Fruit fly (Drosophila melanogaster) Kc167 (cell line): ENCODE data around the gene CG6465.

Experiments used
- Myc ChIP-seq: fragments of >200 bp; optimal IDR thresholded peaks from 2 replicates; lab custom pipeline; 2017; ENCODE audit warnings: missing external identifiers
- Sin3A ChIP-seq: fragments of >200 bp; optimal IDR thresholded peaks from 2 replicates; lab custom pipeline; 2018; ENCODE audit warnings: missing external identifiers
- h ChIP-seq: fragments of >200 bp; optimal IDR thresholded peaks from 3 replicates; lab custom pipeline; 2018; ENCODE audit warnings: missing external identifiers
- insv ChIP-seq: fragments of >200 bp; optimal IDR thresholded peaks from 3 replicates; lab custom pipeline; 2018; ENCODE audit warnings: missing external identifiers
- psq ChIP-seq: fragments of >200 bp; optimal IDR thresholded peaks from 2 replicates; lab custom pipeline; 2017; ENCODE audit warnings: missing external identifiers
- ttk ChIP-seq: sonication (Bioruptor generic); optimal IDR thresholded peaks from 2 replicates; lab custom pipeline; 2017; ENCODE audit warnings: missing external identifiers

- no peak for TF ChIP-seq psq
- TF ChIP-seq h, result no peak
- TF ChIP-seq Sin3A (lab: Kevin White, UChicago), result no peak
- TF ChIP-seq Myc (lab: Kevin White, UChicago), result no peak
- no peak for TF ChIP-seq ttk (lab: Kevin White, UChicago)
- TF ChIP-seq insv (lab: Kevin White, UChicago), result no peak
Measured at dm6 chr3R:10679911-10680310, 2.9 kb upstream of the CG6465 start.
